Worm (Caenorhabditis elegans) whole organism, young adult: ENCODE measurements around the gene nsy-7.

Experiments
- B0261.1 ChIP-seq: sonication (generic microtip); optimal IDR thresholded peaks from 2 replicates; lab custom pipeline; 2016; ENCODE audit warnings: mild to moderate bottlenecking, missing genetic modification characterization, moderate library complexity, missing compliant biosample characterization
- F57C9.4 ChIP-seq: sonication (generic microtip); optimal IDR thresholded peaks from 2 replicates; lab custom pipeline; 2017; ENCODE audit warnings: mild to moderate bottlenecking, missing genetic modification characterization, missing compliant biosample characterization
- K12H6.12 ChIP-seq: fragments of 200-800 bp; sonication (Bioruptor generic); optimal IDR thresholded peaks from 2 replicates; lab custom pipeline; 2018; ENCODE audit warnings: mild to moderate bottlenecking, missing genetic modification characterization, missing compliant biosample characterization
- Y95B8A.8 ChIP-seq: fragments of 200-800 bp; sonication (Bioruptor generic); IDR thresholded peaks from 2 replicates; pipeline ENCODE4 v1.3.6; 2022; ENCODE audit warnings: missing genetic modification reagents, missing genetic modification characterization, missing compliant biosample characterization
- ama-1 ChIP-seq, 3 experiments: fragments of 150-350 bp in 1 of 3; sonication (generic microtip) in 2 of 3; optimal IDR thresholded peaks; 2 replicates each; lab custom pipeline; 2014 to 2018; ENCODE audit warnings: missing biosample characterization in 2 of 3, missing genetic modification characterization in 2 of 3, missing genetic modification reagents in 2 of 3
- atf-7 ChIP-seq: sonication (generic microtip); optimal IDR thresholded peaks from 2 replicates; lab custom pipeline; 2017; ENCODE audit warnings: mild to moderate bottlenecking, missing genetic modification characterization, missing compliant biosample characterization
- him-1 ChIP-seq: sonication (generic microtip); optimal IDR thresholded peaks from 2 replicates; lab custom pipeline; 2016; ENCODE audit warnings: missing genotype, missing genetic modification reagents, missing genetic modification characterization, missing compliant biosample characterization
- lin-54 ChIP-seq: fragments of 200-800 bp; sonication (Bioruptor generic); optimal IDR thresholded peaks from 2 replicates; lab custom pipeline; 2018; ENCODE audit warnings: mild to moderate bottlenecking, missing genetic modification characterization, missing compliant biosample characterization
- repo-1 ChIP-seq: sonication (generic microtip); optimal IDR thresholded peaks from 2 replicates; lab custom pipeline; 2017; ENCODE audit warnings: mild to moderate bottlenecking, missing genetic modification characterization, missing compliant biosample characterization
- tbx-9 ChIP-seq: sonication (generic microtip); optimal IDR thresholded peaks from 2 replicates; lab custom pipeline; 2016; ENCODE audit warnings: borderline replicate concordance, missing genetic modification characterization, inconsistent platforms, missing compliant biosample characterization
- ztf-6 ChIP-seq: fragments of 200-800 bp; sonication (Bioruptor generic); IDR thresholded peaks from 2 replicates; pipeline ENCODE4 v1.3.6; 2022; ENCODE audit warnings: missing genetic modification reagents, missing genetic modification characterization, missing compliant biosample characterization

DNA sequence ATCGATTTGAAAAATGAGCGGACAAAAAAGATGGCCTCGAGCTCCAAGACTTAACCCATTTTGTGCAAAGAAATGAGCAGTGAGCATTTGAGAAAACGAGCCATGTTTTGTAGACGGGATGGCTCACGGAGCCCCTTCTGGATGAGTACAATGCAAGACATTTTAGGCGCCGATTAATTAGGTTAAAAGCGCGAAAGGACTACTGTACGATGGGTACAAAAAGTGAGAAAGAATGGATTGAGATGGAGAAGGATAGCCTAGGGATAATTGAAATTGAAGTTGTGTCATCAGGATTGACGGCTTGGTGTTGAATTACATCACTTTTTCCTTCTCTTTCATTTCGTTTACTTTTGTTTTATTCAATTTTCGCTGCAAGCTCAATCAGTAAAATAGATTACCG, 5.7 kb downstream of the nsy-7 start:
- TF ChIP-seq Y95B8A.8 (GFP tag; lab: Robert Waterston, UW) (no peak), atf-7 (tag; lab: Kevin White, UChicago) (no peak), K12H6.12 (tag; lab: Kevin White, UChicago) (no peak), him-1 (tag; lab: Kevin White, UChicago) (no peak), B0261.1 (no peak), repo-1 (tag; lab: Kevin White, UChicago) (no peak), ztf-6 (GFP tag; lab: Robert Waterston, UW) (no peak), ama-1 (optimal IDR thresholded peaks at IDR 0.05; lab: Kevin White, UChicago) (no peak), ama-1 (GFP tag; optimal IDR thresholded peaks at IDR 0.05; lab: Kevin White, UChicago) (no peak), tbx-9 (no peak), F57C9.4 (tag; lab: Kevin White, UChicago) (no peak), lin-54 (GFP tag; lab: Kevin White, UChicago) (no peak)
